Worm (Caenorhabditis elegans) whole organism, L4 larva: ENCODE results near the gene ndx-9.

Experiments used
- F10B5.3 ChIP-seq: sonication (generic microtip); optimal IDR thresholded peaks from 2 replicates; lab custom pipeline; 2016; ENCODE audit warnings: mild to moderate bottlenecking, missing genetic modification characterization, missing compliant biosample characterization
- R02D3.7 ChIP-seq: fragments of 150-350 bp; sonication (generic microtip); optimal IDR thresholded peaks from 3 replicates; lab custom pipeline; 2014; ENCODE audit warnings: missing biosample characterization, missing genetic modification characterization
- T20F7.1 ChIP-seq: fragments of 200-800 bp; sonication (Bioruptor generic); optimal IDR thresholded peaks from 2 replicates; lab custom pipeline; 2018; ENCODE audit warnings: mild to moderate bottlenecking, missing genetic modification characterization, missing compliant biosample characterization
- Y75B8A.6 ChIP-seq: fragments of 200-800 bp; sonication (Bioruptor generic); IDR thresholded peaks from 2 replicates; pipeline ENCODE4 v1.3.6; 2022; ENCODE audit warnings: missing genetic modification reagents, missing genetic modification characterization, missing compliant biosample characterization
- ZK546.5 ChIP-seq, 2 experiments: sonication (generic microtip); optimal IDR thresholded peaks; 2 replicates each; lab custom pipeline; 2017; ENCODE audit warnings: missing biosample characterization in 2 of 2, missing genetic modification characterization in 2 of 2
- aha-1 ChIP-seq: fragments of 150-350 bp; peaks from one replicate; lab custom pipeline; 2014; ENCODE audit warnings: missing biosample characterization, missing genetic modification characterization
- ama-1 ChIP-seq: fragments of 150-350 bp; optimal IDR thresholded peaks from 2 replicates; lab custom pipeline; 2014; ENCODE audit warnings: inconsistent platforms, mixed read lengths
- arid-1 ChIP-seq: fragments of 200-800 bp; sonication (Bioruptor generic); conservative IDR thresholded peaks from 2 replicates; pipeline ENCODE4 v1.3.6; 2022; ENCODE audit warnings: missing genetic modification reagents, missing genetic modification characterization, missing compliant biosample characterization
- attf-4 ChIP-seq: sonication (generic microtip); optimal IDR thresholded peaks from 3 replicates; lab custom pipeline; 2017; ENCODE audit warnings: missing biosample characterization, missing genetic modification characterization
- ceh-20 ChIP-seq: fragments of 200-800 bp; sonication (Bioruptor generic); IDR thresholded peaks from 2 replicates; pipeline ENCODE4 v1.3.6; 2022; ENCODE audit warnings: missing genetic modification reagents, missing genetic modification characterization, missing compliant biosample characterization
- ctbp-1 ChIP-seq: fragments of 200-800 bp; sonication (Bioruptor generic); IDR thresholded peaks from 2 replicates; pipeline ENCODE4 v1.3.6; 2022; ENCODE audit warnings: missing genetic modification reagents, missing genetic modification characterization, missing compliant biosample characterization
- daf-16 ChIP-seq, 3 experiments: sonication (generic microtip); optimal IDR thresholded peaks; 2 replicates each; lab custom pipeline; 2016 to 2017; ENCODE audit warnings: missing genetic modification characterization in 3 of 3, missing genetic modification reagents in 3 of 3, mild to moderate bottlenecking in 2 of 3, missing compliant biosample characterization in 2 of 3, missing biosample characterization in 1 of 3, moderate library complexity in 1 of 3
- daf-8 ChIP-seq: fragments of 200-800 bp; sonication (Bioruptor generic); IDR thresholded peaks from 2 replicates; pipeline ENCODE4 v1.3.6; 2022; ENCODE audit warnings: missing genetic modification characterization, missing compliant biosample characterization
- dmd-6 ChIP-seq: fragments of 200-800 bp; sonication (Bioruptor generic); IDR thresholded peaks from 2 replicates; pipeline ENCODE4 v1.3.6; 2022; ENCODE audit warnings: missing genetic modification reagents, missing genetic modification characterization, missing compliant biosample characterization
- dmd-9 ChIP-seq: fragments of 200-800 bp; sonication (Bioruptor generic); IDR thresholded peaks from 2 replicates; pipeline ENCODE4 v1.3.6; 2022; ENCODE audit warnings: missing genetic modification reagents, missing genetic modification characterization, missing compliant biosample characterization
- dpl-1 ChIP-seq: fragments of 150-350 bp; optimal IDR thresholded peaks from 2 replicates; lab custom pipeline; 2014; ENCODE audit warnings: missing biosample characterization, missing genetic modification reagents, missing genetic modification characterization
- dve-1 ChIP-seq: sonication (generic microtip); optimal IDR thresholded peaks from 2 replicates; lab custom pipeline; 2017; ENCODE audit warnings: antibody characterized with exemption, mild to moderate bottlenecking, missing genetic modification characterization, missing compliant biosample characterization; ENCODE audit not compliant: insufficient read depth
- egl-27 ChIP-seq: sonication (generic microtip); optimal IDR thresholded peaks from 3 replicates; lab custom pipeline; 2017; ENCODE audit warnings: missing biosample characterization, missing genetic modification reagents, missing genetic modification characterization
- egl-43 ChIP-seq: fragments of 200-800 bp; sonication (Bioruptor generic); IDR thresholded peaks from 2 replicates; pipeline ENCODE4 v1.3.6; 2022; ENCODE audit warnings: missing genetic modification reagents, missing genetic modification characterization, missing compliant biosample characterization
- hlh-11 ChIP-seq: fragments of 200-800 bp; sonication (Bioruptor generic); optimal IDR thresholded peaks from 2 replicates; lab custom pipeline; 2018; ENCODE audit warnings: mild to moderate bottlenecking, missing genetic modification characterization, missing compliant biosample characterization
- lim-7 ChIP-seq: fragments of 200-800 bp; sonication (Bioruptor generic); IDR thresholded peaks from 2 replicates; pipeline ENCODE4 v1.3.6; 2022; ENCODE audit warnings: missing genetic modification characterization, missing compliant biosample characterization
- lin-39 ChIP-seq: fragments of 150-350 bp; optimal IDR thresholded peaks from 2 replicates; lab custom pipeline; 2014; ENCODE audit warnings: missing biosample characterization, missing genetic modification reagents, missing genetic modification characterization
- lir-3 ChIP-seq: sonication (generic microtip); optimal IDR thresholded peaks from 2 replicates; lab custom pipeline; 2016; ENCODE audit warnings: mild to moderate bottlenecking, missing genetic modification characterization, missing compliant biosample characterization
- lsy-2 ChIP-seq, 2 experiments: fragments of 150-350 bp in 1 of 2; sonication (generic microtip) in 1 of 2; optimal IDR thresholded peaks; 2 replicates each; lab custom pipeline; 2014 to 2017; ENCODE audit warnings: missing biosample characterization in 2 of 2, missing genetic modification characterization in 2 of 2
- mdt-29 ChIP-seq: fragments of 200-800 bp; sonication (Bioruptor generic); IDR thresholded peaks from 2 replicates; pipeline ENCODE4 v1.3.6; 2022; ENCODE audit warnings: missing genetic modification reagents, missing genetic modification characterization, missing compliant biosample characterization
- mep-1 ChIP-seq: fragments of 150-350 bp; sonication (generic microtip); optimal IDR thresholded peaks from 3 replicates; lab custom pipeline; 2014; ENCODE audit warnings: missing biosample characterization, missing genetic modification characterization
- mxl-2 ChIP-seq: fragments of 200-800 bp; sonication (Bioruptor generic); conservative IDR thresholded peaks from 2 replicates; pipeline ENCODE4 v1.3.6; 2022; ENCODE audit warnings: missing genetic modification reagents, missing genetic modification characterization, missing compliant biosample characterization
- nhr-10 ChIP-seq: fragments of 150-350 bp; optimal IDR thresholded peaks from 2 replicates; lab custom pipeline; 2014; ENCODE audit warnings: missing biosample characterization, missing genetic modification characterization
- nhr-102 ChIP-seq: sonication (generic microtip); optimal IDR thresholded peaks from 2 replicates; lab custom pipeline; 2016; ENCODE audit warnings: mild to moderate bottlenecking, missing genetic modification characterization, moderate library complexity, missing compliant biosample characterization
- nhr-111 ChIP-seq: fragments of 200-800 bp; sonication (Bioruptor generic); optimal IDR thresholded peaks from 2 replicates; lab custom pipeline; 2018; ENCODE audit warnings: mild to moderate bottlenecking, missing genetic modification characterization, missing compliant biosample characterization
- nhr-237 ChIP-seq: sonication (generic microtip); optimal IDR thresholded peaks from 2 replicates; lab custom pipeline; 2017; ENCODE audit warnings: missing biosample characterization, missing genetic modification characterization
- nhr-25 ChIP-seq: sonication (generic microtip); optimal IDR thresholded peaks from 2 replicates; lab custom pipeline; 2017; ENCODE audit warnings: missing genetic modification characterization, mild to moderate bottlenecking, missing compliant biosample characterization, antibody characterized with exemption, moderate library complexity, borderline replicate concordance; ENCODE audit not compliant: insufficient read depth
- nhr-41 ChIP-seq: fragments of 200-800 bp; sonication (Bioruptor generic); IDR thresholded peaks from 2 replicates; pipeline ENCODE4 v1.3.6; 2022; ENCODE audit warnings: missing genetic modification reagents, missing genetic modification characterization, missing compliant biosample characterization
- nhr-42 ChIP-seq: fragments of 200-800 bp; sonication (Bioruptor generic); IDR thresholded peaks from 2 replicates; pipeline ENCODE4 v1.3.6; 2022; ENCODE audit warnings: missing genetic modification characterization, missing compliant biosample characterization
- pqm-1 ChIP-seq: sonication (generic microtip); optimal IDR thresholded peaks from 2 replicates; lab custom pipeline; 2017; ENCODE audit warnings: missing biosample characterization, missing genetic modification characterization
- rbr-2 ChIP-seq: sonication (generic microtip); optimal IDR thresholded peaks from 2 replicates; lab custom pipeline; 2016; ENCODE audit warnings: missing genotype, missing genetic modification characterization, missing compliant biosample characterization
- set-16 ChIP-seq: fragments of 200-800 bp; sonication (Bioruptor generic); IDR thresholded peaks from 2 replicates; pipeline ENCODE4 v1.3.6; 2022; ENCODE audit warnings: missing genetic modification reagents, missing genetic modification characterization, missing compliant biosample characterization
- spr-1 ChIP-seq: sonication (generic microtip); optimal IDR thresholded peaks from 2 replicates; lab custom pipeline; 2016; ENCODE audit warnings: mild to moderate bottlenecking, missing genetic modification characterization, missing compliant biosample characterization
- tag-97 ChIP-seq: fragments of 200-800 bp; sonication (Bioruptor generic); IDR thresholded peaks from 2 replicates; pipeline ENCODE4 v1.3.6; 2022; ENCODE audit warnings: missing genetic modification characterization, missing compliant biosample characterization
- unc-130 ChIP-seq: sonication (generic microtip); optimal IDR thresholded peaks from 2 replicates; lab custom pipeline; 2016; ENCODE audit warnings: missing genetic modification reagents, missing genetic modification characterization, missing compliant biosample characterization
- unc-62 ChIP-seq, 3 experiments: fragments of 150-350 bp in 1 of 3; sonication (generic microtip); optimal IDR thresholded peaks in 2 of 3; peaks in 1 of 3; 1 replicate in 1 of 3; 2 replicates in 2 of 3; lab custom pipeline; 2014 to 2017; ENCODE audit warnings: missing biosample characterization in 3 of 3, missing genetic modification characterization in 3 of 3, missing genetic modification reagents in 3 of 3, missing genotype in 1 of 3
- zfp-2 ChIP-seq: sonication (generic microtip); optimal IDR thresholded peaks from 2 replicates; lab custom pipeline; 2016; ENCODE audit warnings: mild to moderate bottlenecking, missing genetic modification characterization, missing compliant biosample characterization
- ztf-7 ChIP-seq: fragments of 150-350 bp; optimal IDR thresholded peaks from 2 replicates; lab custom pipeline; 2014; ENCODE audit warnings: missing biosample characterization, missing genetic modification characterization

The ndx-9 gene

DNA sequence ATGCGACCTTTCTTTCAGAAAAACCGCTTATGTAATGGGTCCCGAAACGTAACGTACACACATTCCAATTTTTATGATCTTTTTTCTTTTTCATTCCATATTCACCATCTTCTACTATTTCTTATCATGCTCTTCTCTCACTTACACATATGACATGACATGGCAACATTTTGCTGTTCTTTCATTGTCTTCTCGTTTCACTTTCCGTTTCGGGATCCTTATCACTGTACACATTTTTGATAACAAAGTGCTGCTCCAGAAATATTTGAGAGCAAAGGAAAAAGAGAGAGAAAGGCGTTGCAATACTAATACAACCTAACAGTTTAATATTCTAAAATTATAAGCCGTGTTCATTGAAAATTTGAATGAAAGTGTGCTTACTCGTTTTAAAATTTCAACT lies 41.5 kb downstream of the ndx-9 start (continued):
- TF ChIP-seq dmd-9, result no peak
- TF ChIP-seq nhr-102 (tag; lab: Kevin White, UChicago), result no peak
- no peak for TF ChIP-seq set-16 (GFP tag; lab: Robert Waterston, UW)
- TF ChIP-seq mxl-2 (GFP tag; lab: Robert Waterston, UW), result no peak
- no peak for TF ChIP-seq nhr-111 (GFP tag; lab: Kevin White, UChicago)
- TF ChIP-seq daf-16 (GFP tag; optimal IDR thresholded peaks at IDR 0.05; lab: Kevin White, UChicago), result no peak
- TF ChIP-seq daf-16 (tag; optimal IDR thresholded peaks at IDR 0.05; lab: Kevin White, UChicago), result peak; percentile 50
- TF ChIP-seq dpl-1 (GFP tag; lab: Kevin White, UChicago), result no peak
- TF ChIP-seq Y75B8A.6 (GFP tag; lab: Robert Waterston, UW), result no peak
- no peak for TF ChIP-seq egl-43 (GFP tag; lab: Robert Waterston, UW)
- TF ChIP-seq aha-1 (tag; lab: Kevin White, UChicago), result no peak
- TF ChIP-seq daf-8 (GFP tag; lab: Robert Waterston, UW), result no peak
- TF ChIP-seq egl-27 (tag; lab: Kevin White, UChicago), result no peak
- no peak for TF ChIP-seq ztf-7 (tag; lab: Kevin White, UChicago)
- TF ChIP-seq attf-4 (tag; lab: Kevin White, UChicago), result no peak
- no peak for TF ChIP-seq nhr-10 (tag; lab: Kevin White, UChicago)
- no peak for TF ChIP-seq F10B5.3
- no peak for TF ChIP-seq ZK546.5 (tag; optimal IDR thresholded peaks at IDR 0.05; lab: Kevin White, UChicago)
- TF ChIP-seq ceh-20, result no peak
- no peak for TF ChIP-seq lsy-2 (tag; optimal IDR thresholded peaks at IDR 0.05; lab: Kevin White, UChicago)
- TF ChIP-seq tag-97 (GFP tag; lab: Robert Waterston, UW), result no peak
- no peak for TF ChIP-seq mdt-29 (GFP tag; lab: Robert Waterston, UW)
- no peak for TF ChIP-seq nhr-25
- TF ChIP-seq nhr-237 (tag; lab: Kevin White, UChicago), result no peak
- TF ChIP-seq lim-7 (GFP tag; lab: Robert Waterston, UW), result no peak
- no peak for TF ChIP-seq unc-130 (GFP tag; lab: Kevin White, UChicago)
- TF ChIP-seq arid-1, result no peak
- no peak for TF ChIP-seq zfp-2 (tag; lab: Kevin White, UChicago)
- TF ChIP-seq hlh-11, result peak; percentile 86
- 0 out of 2 replicates have a peak, but pooled peaks have one; percentile 37 for TF ChIP-seq nhr-41 (GFP tag; lab: Robert Waterston, UW)
- TF ChIP-seq ama-1, result no peak
- TF ChIP-seq lir-3, result no peak
- peak in 1 of 2 experiments; percentile 44 for TF ChIP-seq unc-62 (GFP tag; optimal IDR thresholded peaks at IDR 0.05 in 1 of 2; lab: Kevin White, UChicago)
- no peak for TF ChIP-seq unc-62 (tag; optimal IDR thresholded peaks at IDR 0.05; lab: Kevin White, UChicago)
- peak; percentile 99 for TF ChIP-seq pqm-1 (tag; lab: Kevin White, UChicago)
- TF ChIP-seq mep-1 (tag; lab: Kevin White, UChicago), result peak; percentile 12
- TF ChIP-seq spr-1 (tag; lab: Kevin White, UChicago), result no peak
- no peak for TF ChIP-seq R02D3.7
- no peak for TF ChIP-seq rbr-2 (tag; lab: Kevin White, UChicago)
- no peak for TF ChIP-seq ctbp-1 (GFP tag; lab: Robert Waterston, UW)
- peak; percentile 89 for TF ChIP-seq dmd-6 (GFP tag; lab: Robert Waterston, UW)
- TF ChIP-seq T20F7.1, result no peak
- peak; percentile 74 for TF ChIP-seq dve-1 (tag; lab: Kevin White, UChicago)
- no peak for TF ChIP-seq nhr-42
- TF ChIP-seq lin-39 (tag; lab: Kevin White, UChicago), result no peak
- TF ChIP-seq, all 104 proteins: peak for 15
